Worm (Caenorhabditis elegans): ENCODE results near the gene ZK1240.8.

The ZK1240.8 gene

DNA sequence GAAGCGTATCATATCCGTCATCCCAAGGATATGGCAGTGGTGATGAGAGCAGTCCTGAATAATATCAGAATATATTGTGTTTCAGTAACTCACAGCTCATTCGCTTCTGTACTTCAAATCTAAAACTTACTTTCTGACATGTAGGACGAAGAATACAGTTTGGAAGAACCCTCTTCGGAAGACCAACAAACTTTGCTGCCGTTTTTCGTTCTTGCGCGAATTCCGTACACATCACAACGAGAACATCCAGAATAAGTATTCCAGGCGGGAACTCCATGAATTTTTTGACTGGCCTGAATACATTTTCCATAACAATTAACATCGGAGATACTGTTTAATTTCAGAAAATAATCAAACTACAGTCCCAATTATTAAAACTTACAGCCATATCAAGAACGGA is 51.4 kb downstream of the ZK1240.8 start, which contains the start of gene K09F6.15:
Gene K09F6.15, minus strand, starts transcription at position 101 of the 400 bp plus-strand sequence.
- TF ChIP-seq nhr-129 (tag; optimal IDR thresholded peaks at IDR 0.05) (no peak), ztf-11 (tag; optimal IDR thresholded peaks at IDR 0.05) (no peak), ceh-16 (tag; optimal IDR thresholded peaks at IDR 0.05) (no peak), lin-11 (tag; optimal IDR thresholded peaks at IDR 0.05) (no peak), snpc-4 (tag; optimal IDR thresholded peaks at IDR 0.05) (no peak), R02D3.7 (tag; optimal IDR thresholded peaks at IDR 0.05) (no peak), ZK546.5 (tag; optimal IDR thresholded peaks at IDR 0.05) (no peak), mab-5 (tag; optimal IDR thresholded peaks at IDR 0.05) (no peak), ztf-4 (tag; optimal IDR thresholded peaks at IDR 0.05) (no peak), C34F6.9 (tag; optimal IDR thresholded peaks at IDR 0.05) (no peak), nhr-12 (tag; optimal IDR thresholded peaks at IDR 0.05) (no peak)

Data from whole organism, L2 larva.